Fruit fly (Drosophila melanogaster) whole organism, pupa: ENCODE data around the gene Cnx99A.

ENCODE experiments used
- CG10348 ChIP-seq: fragments of 200-800 bp; sonication (Bioruptor generic); IDR thresholded peaks from 2 replicates; pipeline ENCODE4 v1.3.6; 2022; ENCODE audit warnings: missing biosample characterization, missing genetic modification characterization
- CG14655 ChIP-seq: fragments of 200-800 bp; sonication (Bioruptor generic); optimal IDR thresholded peaks from 3 replicates; lab custom pipeline; 2017; ENCODE audit warnings: mild to moderate bottlenecking, missing biosample characterization, missing genetic modification reagents, missing genetic modification characterization
- CG15710 ChIP-seq: fragments of 200-800 bp; sonication (Bioruptor generic); optimal IDR thresholded peaks from 2 replicates; lab custom pipeline; 2018; ENCODE audit warnings: missing biosample characterization, mild to moderate bottlenecking, missing genetic modification characterization, moderate library complexity
- CG8159 ChIP-seq: fragments of 200-800 bp; sonication (Bioruptor generic); optimal IDR thresholded peaks from 3 replicates; lab custom pipeline; 2018; ENCODE audit warnings: missing biosample characterization, mild to moderate bottlenecking, missing genetic modification characterization, moderate library complexity
- D1 ChIP-seq: fragments of 200-800 bp; sonication (Bioruptor generic); optimal IDR thresholded peaks from 2 replicates; lab custom pipeline; 2018; ENCODE audit warnings: missing biosample characterization, mild to moderate bottlenecking, missing genetic modification characterization, moderate library complexity
- EcR ChIP-seq: fragments of 200-800 bp; sonication (Bioruptor generic); optimal IDR thresholded peaks from 3 replicates; lab custom pipeline; 2019; ENCODE audit warnings: missing biosample characterization, missing genetic modification characterization, mild to moderate bottlenecking, moderate library complexity, missing genetic modification reagents
- Pif1B ChIP-seq: fragments of 200-800 bp; sonication (Bioruptor generic); optimal IDR thresholded peaks from 3 replicates; lab custom pipeline; 2016; ENCODE audit warnings: missing biosample characterization, missing genetic modification characterization
- gl ChIP-seq: fragments of 200-800 bp; sonication (Bioruptor generic); optimal IDR thresholded peaks from 2 replicates; lab custom pipeline; 2018; ENCODE audit warnings: missing biosample characterization, mild to moderate bottlenecking, missing genetic modification characterization

The Cnx99A gene

dm6 chr3R:29268062-29268461 lies 51.4 kb downstream of the Cnx99A start:
- TF ChIP-seq EcR (GFP tag; lab: Kevin White, UChicago) = peak; percentile 17
- TF ChIP-seq gl = no peak

DNA sequence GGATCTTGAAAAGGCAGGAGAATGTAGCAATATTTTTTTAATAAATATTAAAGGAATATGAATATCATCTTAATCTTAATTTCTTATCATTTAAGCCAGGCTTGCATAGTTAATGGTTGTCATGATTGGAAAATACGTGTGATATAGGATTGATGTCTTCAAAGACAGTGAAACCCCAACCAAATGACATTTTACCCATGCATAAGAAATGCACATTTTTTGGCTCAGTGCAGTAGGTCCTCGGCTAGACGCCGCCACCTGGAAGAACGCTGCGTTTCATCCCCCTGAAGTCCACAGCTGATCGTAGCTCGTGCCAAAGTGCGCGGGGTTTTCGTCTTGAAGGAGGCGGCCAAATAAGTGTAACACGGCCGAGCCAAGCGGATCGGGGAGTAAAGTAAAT lies 52.8 kb downstream of the Cnx99A start:
- TF ChIP-seq CG15710 (no peak), CG14655 (GFP tag; lab: Kevin White, UChicago) (no peak), D1 (tag; lab: Kevin White, UChicago) (no peak), CG8159 (tag; lab: Kevin White, UChicago) (peak; percentile 12), Pif1B (GFP tag; lab: Kevin White, UChicago) (no peak), CG10348 (GFP tag; lab: Robert Waterston, UW) (no peak)
- TF ChIP-seq, all 21 proteins: peak for 1
